Worm (Caenorhabditis elegans) whole organism, early embryonic: ENCODE results near the gene C33H5.1.

Experiments used
- flt-1 ChIP-seq: fragments of 200-800 bp; sonication (Bioruptor generic); IDR thresholded peaks from 2 replicates; pipeline ENCODE4 v1.3.6; 2022; ENCODE audit warnings: missing genetic modification characterization, missing compliant biosample characterization
- hmbx-1 ChIP-seq: sonication (generic microtip); optimal IDR thresholded peaks from 2 replicates; lab custom pipeline; 2016; ENCODE audit warnings: mild to moderate bottlenecking, missing genetic modification characterization, missing compliant biosample characterization
- hnd-1 ChIP-seq: sonication (generic microtip); optimal IDR thresholded peaks from 2 replicates; lab custom pipeline; 2016; ENCODE audit warnings: missing genetic modification characterization, missing compliant biosample characterization

DNA sequence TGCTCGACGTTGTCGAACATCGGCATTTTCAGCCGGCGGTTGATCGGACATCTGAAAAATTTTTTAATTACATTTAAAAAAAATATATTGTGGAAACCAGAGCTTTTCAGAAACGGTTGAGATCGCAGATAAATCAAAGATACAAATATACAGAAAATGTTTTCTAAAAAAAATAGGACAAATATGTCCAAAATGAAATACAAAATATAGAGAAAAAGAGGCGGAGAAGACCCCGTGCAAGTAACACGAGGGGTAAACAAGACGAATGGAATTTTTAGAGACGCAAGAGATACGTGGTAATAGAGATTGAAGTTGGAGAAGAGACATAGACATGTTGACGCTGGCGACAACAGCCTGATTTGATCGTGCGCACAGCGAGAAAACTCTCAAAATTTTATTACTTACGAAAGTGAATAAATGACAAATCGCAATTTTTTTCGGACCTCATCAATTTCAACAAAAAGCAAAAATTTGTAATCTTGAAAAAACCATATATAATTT, 7.0 kb downstream of the C33H5.1 start, which contains the start of gene cdgs-1:
- TF ChIP-seq flt-1 (GFP tag; lab: Robert Waterston, UW) (no peak), hnd-1 (tag; lab: Kevin White, UChicago) (no peak), hmbx-1 (tag; lab: Kevin White, UChicago) (no peak)
